Fruit fly (Drosophila melanogaster) whole organism, embryonic: ENCODE data around the gene CG10317.
A peak's percentile ranks its signal among the peaks of the same experiment; 100 is the strongest.

Experiments used
- CG12391 ChIP-seq: fragments of 200-800 bp; sonication (Bioruptor generic); optimal IDR thresholded peaks from 3 replicates; lab custom pipeline; 2018; ENCODE audit warnings: missing biosample characterization, mild to moderate bottlenecking, missing genetic modification characterization, moderate library complexity
- CG12659 ChIP-seq: fragments of 200-800 bp; sonication (Bioruptor generic); optimal IDR thresholded peaks from 3 replicates; lab custom pipeline; 2017; ENCODE audit warnings: mild to moderate bottlenecking, missing biosample characterization, missing genetic modification reagents, missing genetic modification characterization
- CG13287 ChIP-seq: fragments of 200-800 bp; sonication (Bioruptor generic); IDR thresholded peaks from 2 replicates; pipeline ENCODE4 v1.3.6; 2022; ENCODE audit warnings: missing biosample characterization, missing genetic modification characterization; ENCODE audit not compliant: partially characterized antibody
- CG14860 ChIP-seq: fragments of 200-800 bp; sonication (Bioruptor generic); IDR thresholded peaks from 3 replicates; pipeline ENCODE4 v1.3.6; 2022; ENCODE audit warnings: missing biosample characterization, missing genetic modification characterization; ENCODE audit not compliant: partially characterized antibody
- CG1529 ChIP-seq: fragments of 200-800 bp; sonication (Bioruptor generic); optimal IDR thresholded peaks from 3 replicates; lab custom pipeline; 2018; ENCODE audit warnings: missing biosample characterization, missing genetic modification characterization
- CG15601 ChIP-seq: fragments of 200-800 bp; sonication (Bioruptor generic); optimal IDR thresholded peaks from 3 replicates; lab custom pipeline; 2019; ENCODE audit warnings: missing biosample characterization, mild to moderate bottlenecking, missing genetic modification characterization, moderate library complexity
- CG17361 ChIP-seq: fragments of 200-800 bp; sonication (Bioruptor generic); IDR thresholded peaks from 3 replicates; pipeline ENCODE4 v1.3.6; 2022; ENCODE audit warnings: missing biosample characterization, missing genetic modification characterization
- CG17829 ChIP-seq: fragments of 200-800 bp; optimal IDR thresholded peaks from 2 replicates; lab custom pipeline; 2019; ENCODE audit warnings: missing biosample characterization, mild to moderate bottlenecking, missing genetic modification characterization, moderate library complexity
- CG18764 ChIP-seq: fragments of 200-800 bp; sonication (Bioruptor generic); optimal IDR thresholded peaks from 3 replicates; lab custom pipeline; 2016; ENCODE audit warnings: missing biosample characterization, missing genetic modification characterization
- CG2116 ChIP-seq: fragments of 200-800 bp; sonication (Bioruptor generic); optimal IDR thresholded peaks from 3 replicates; lab custom pipeline; 2018; ENCODE audit warnings: missing biosample characterization, mild to moderate bottlenecking, missing genetic modification characterization
- CG2199 ChIP-seq: fragments of 200-800 bp; sonication (Bioruptor generic); IDR thresholded peaks from 3 replicates; pipeline ENCODE4 v1.3.6; 2022; ENCODE audit warnings: missing biosample characterization, missing genetic modification characterization
- CG2889 ChIP-seq: fragments of 200-800 bp; sonication (Bioruptor generic); IDR thresholded peaks from 3 replicates; pipeline ENCODE4 v1.3.6; 2022; ENCODE audit warnings: missing biosample characterization, missing genetic modification characterization
- CG34224 ChIP-seq: fragments of 200-800 bp; sonication (Bioruptor generic); IDR thresholded peaks from 3 replicates; pipeline ENCODE4 v1.3.6; 2022; ENCODE audit warnings: missing biosample characterization, missing genetic modification characterization; ENCODE audit not compliant: partially characterized antibody
- CG34376 ChIP-seq: fragments of 200-800 bp; sonication (Bioruptor generic); optimal IDR thresholded peaks from 2 replicates; lab custom pipeline; 2018; ENCODE audit warnings: missing biosample characterization, mild to moderate bottlenecking, missing genetic modification characterization
- CG3726 ChIP-seq: fragments of 200-800 bp; sonication (Bioruptor generic); IDR thresholded peaks from 3 replicates; pipeline ENCODE4, ENCODE4 v1.3.6; 2022; ENCODE audit warnings: missing biosample characterization, missing genetic modification characterization
- CG3847 ChIP-seq: fragments of 200-800 bp; sonication (Bioruptor generic); IDR thresholded peaks from 2 replicates; pipeline ENCODE4 v1.3.6; 2022; ENCODE audit warnings: missing biosample characterization, missing genetic modification characterization
- CG4707 ChIP-seq: fragments of 200-800 bp; sonication (Bioruptor generic); optimal IDR thresholded peaks from 2 replicates; lab custom pipeline; 2018; ENCODE audit warnings: missing biosample characterization, mild to moderate bottlenecking, missing genetic modification characterization, moderate library complexity
- CG4854 ChIP-seq: fragments of 200-800 bp; sonication (Bioruptor generic); optimal IDR thresholded peaks from 2 replicates; lab custom pipeline; 2016; ENCODE audit warnings: missing biosample characterization, missing genetic modification characterization, inconsistent platforms
- CG7745 ChIP-seq: fragments of 200-800 bp; sonication (Bioruptor generic); optimal IDR thresholded peaks from 2 replicates; lab custom pipeline; 2018; ENCODE audit warnings: missing biosample characterization, mild to moderate bottlenecking, missing genetic modification characterization, moderate library complexity
- CG8924 ChIP-seq: fragments of 200-800 bp; optimal IDR thresholded peaks from 3 replicates; lab custom pipeline; 2019; ENCODE audit warnings: missing biosample characterization, mild to moderate bottlenecking, missing genetic modification characterization, moderate library complexity
- CTCF ChIP-seq: fragments of 200-800 bp; sonication (Bioruptor generic); optimal IDR thresholded peaks from 2 replicates; lab custom pipeline; 2017; ENCODE audit warnings: missing biosample characterization, mild to moderate bottlenecking, missing genetic modification characterization, moderate library complexity
- E2f2 ChIP-seq: fragments of 200-800 bp; sonication (Bioruptor generic); IDR thresholded peaks from 2 replicates; pipeline ENCODE4 v1.3.6; 2022; ENCODE audit warnings: missing biosample characterization, missing genetic modification characterization
- HLHmδ ChIP-seq: fragments of 200-800 bp; sonication (Bioruptor generic); optimal IDR thresholded peaks from 2 replicates; lab custom pipeline; 2018; ENCODE audit warnings: missing biosample characterization, mild to moderate bottlenecking, missing genetic modification characterization, moderate library complexity
- Hmr ChIP-seq: fragments of 200-800 bp; sonication (Bioruptor generic); optimal IDR thresholded peaks from 3 replicates; lab custom pipeline; 2017; ENCODE audit warnings: mild to moderate bottlenecking, missing biosample characterization, missing genetic modification reagents, missing genetic modification characterization
- Mad ChIP-seq: fragments of 200-800 bp; sonication (Bioruptor generic); optimal IDR thresholded peaks from 2 replicates; lab custom pipeline; 2016; ENCODE audit warnings: missing biosample characterization, missing genetic modification characterization
- Med ChIP-seq: fragments of 200-800 bp; sonication (Bioruptor generic); peaks from one replicate; lab custom pipeline; 2016; ENCODE audit warnings: missing biosample characterization, missing genetic modification characterization, mild to moderate bottlenecking, inconsistent platforms, moderate library complexity
- Myb ChIP-seq: fragments of 200-800 bp; sonication (Bioruptor generic); optimal IDR thresholded peaks from 2 replicates; lab custom pipeline; 2016; ENCODE audit warnings: missing biosample characterization, missing genetic modification characterization
- NC2α ChIP-seq: fragments of 200-800 bp; sonication (Bioruptor generic); optimal IDR thresholded peaks from 2 replicates; lab custom pipeline; 2016; ENCODE audit warnings: missing biosample characterization, missing genetic modification characterization
- Nf-YA ChIP-seq: fragments of 200-800 bp; sonication (Bioruptor generic); IDR thresholded peaks from 2 replicates; pipeline ENCODE4 v1.3.6; 2022; ENCODE audit warnings: missing biosample characterization, missing genetic modification characterization
- Nf-YC ChIP-seq: fragments of 200-800 bp; optimal IDR thresholded peaks from 3 replicates; lab custom pipeline; 2019; ENCODE audit warnings: missing biosample characterization, mild to moderate bottlenecking, missing genetic modification characterization, moderate library complexity
- Pdp1 ChIP-seq, 2 experiments: fragments of 200-800 bp; sonication (Bioruptor generic); optimal IDR thresholded peaks; 3 replicates each; lab custom pipeline; 2016; ENCODE audit warnings: missing biosample characterization in 2 of 2, missing genetic modification characterization in 2 of 2, mild to moderate bottlenecking in 1 of 2, moderate library complexity in 1 of 2
- Scr ChIP-seq: fragments of 200-800 bp; sonication (Bioruptor generic); IDR thresholded peaks from 2 replicates; pipeline ENCODE4 v1.3.6; 2022; ENCODE audit warnings: missing biosample characterization, missing genetic modification characterization; ENCODE audit not compliant: partially characterized antibody
- Stat92E ChIP-seq, 3 experiments: fragments of >200 bp in 2 of 3; fragments of 200-800 bp in 1 of 3; sonication (Bioruptor generic) in 1 of 3; optimal IDR thresholded peaks; 2 replicates each; lab custom pipeline; 2017 to 2019; ENCODE audit warnings: missing biosample characterization in 3 of 3, missing genetic modification characterization in 3 of 3, mild to moderate bottlenecking in 1 of 3, moderate library complexity in 1 of 3
- Tbp ChIP-seq: fragments of >200 bp; optimal IDR thresholded peaks from 2 replicates; lab custom pipeline; 2018; ENCODE audit warnings: missing biosample characterization, missing genetic modification characterization
- Vsx1 ChIP-seq: fragments of 200-800 bp; sonication (Bioruptor generic); optimal IDR thresholded peaks from 2 replicates; lab custom pipeline; 2017; ENCODE audit warnings: missing biosample characterization, mild to moderate bottlenecking, missing genetic modification characterization, missing genetic modification reagents
- aop ChIP-seq: fragments of 200-800 bp; sonication (Bioruptor generic); IDR thresholded peaks from 2 replicates; pipeline ENCODE4 v1.3.6; 2022; ENCODE audit warnings: missing biosample characterization, missing genetic modification characterization
- ap ChIP-seq: fragments of 200-800 bp; sonication (Bioruptor generic); IDR thresholded peaks from 2 replicates; pipeline ENCODE4 v1.3.6; 2022; ENCODE audit warnings: missing biosample characterization, missing genetic modification characterization
- ara ChIP-seq: fragments of 200-800 bp; sonication (Bioruptor generic); IDR thresholded peaks from 2 replicates; pipeline ENCODE4 v1.3.6; 2022; ENCODE audit warnings: missing biosample characterization, missing genetic modification characterization
- bbx ChIP-seq: fragments of 200-800 bp; sonication (Bioruptor generic); IDR thresholded peaks from 2 replicates; pipeline ENCODE4 v1.3.6; 2022; ENCODE audit warnings: missing biosample characterization, missing genetic modification characterization; ENCODE audit not compliant: partially characterized antibody
- chm ChIP-seq: fragments of 200-800 bp; sonication (Bioruptor generic); IDR thresholded peaks from 2 replicates; pipeline ENCODE4 v1.3.6; 2022; ENCODE audit warnings: missing biosample characterization, missing genetic modification characterization
- crp ChIP-seq, 2 experiments: fragments of 200-800 bp; sonication (Bioruptor generic); optimal IDR thresholded peaks; 2 replicates in 1 of 2; 3 replicates in 1 of 2; lab custom pipeline; 2017; ENCODE audit warnings: missing biosample characterization in 2 of 2, missing genetic modification characterization in 2 of 2, mild to moderate bottlenecking in 1 of 2, moderate library complexity in 1 of 2
- fd102C ChIP-seq: fragments of 200-800 bp; sonication (Bioruptor generic); optimal IDR thresholded peaks from 2 replicates; lab custom pipeline; 2018; ENCODE audit warnings: missing biosample characterization, mild to moderate bottlenecking, missing genetic modification characterization, moderate library complexity
- gfzf ChIP-seq: fragments of 200-800 bp; sonication (Bioruptor generic); optimal IDR thresholded peaks from 2 replicates; lab custom pipeline; 2016; ENCODE audit warnings: missing biosample characterization, mild to moderate bottlenecking, missing genetic modification characterization, moderate library complexity
- p53 ChIP-seq: fragments of 200-800 bp; sonication (Bioruptor generic); optimal IDR thresholded peaks from 2 replicates; lab custom pipeline; 2016; ENCODE audit warnings: missing biosample characterization, missing genetic modification characterization
- pb ChIP-seq: fragments of 200-800 bp; sonication (Bioruptor generic); optimal IDR thresholded peaks from 3 replicates; lab custom pipeline; 2016; ENCODE audit warnings: missing biosample characterization, missing genetic modification characterization
- phol ChIP-seq: fragments of 200-800 bp; sonication (Bioruptor generic); optimal IDR thresholded peaks from 3 replicates; lab custom pipeline; 2018; ENCODE audit warnings: missing biosample characterization, mild to moderate bottlenecking, missing genetic modification characterization, moderate library complexity
- ro ChIP-seq: fragments of 200-800 bp; sonication (Bioruptor generic); IDR thresholded peaks from 2 replicates; pipeline ENCODE4 v1.3.6; 2022; ENCODE audit warnings: missing biosample characterization, missing genetic modification characterization
- row ChIP-seq: fragments of 200-800 bp; sonication (Bioruptor generic); IDR thresholded peaks from 3 replicates; pipeline ENCODE4 v1.3.6; 2022; ENCODE audit warnings: missing biosample characterization, missing genetic modification characterization
- sens ChIP-seq: fragments of 200-800 bp; sonication (Bioruptor generic); peaks from one replicate; lab custom pipeline; 2016; ENCODE audit warnings: missing biosample characterization, missing genetic modification characterization
- so ChIP-seq: fragments of 200-800 bp; sonication (Bioruptor generic); IDR thresholded peaks from 3 replicates; pipeline ENCODE4 v1.3.6; 2022; ENCODE audit warnings: missing biosample characterization, missing genetic modification characterization
- wor ChIP-seq: fragments of 200-800 bp; sonication (Bioruptor generic); IDR thresholded peaks from 2 replicates; pipeline ENCODE4 v1.3.6; 2022; ENCODE audit warnings: missing biosample characterization, missing genetic modification characterization

Gene CG10317

DNA sequence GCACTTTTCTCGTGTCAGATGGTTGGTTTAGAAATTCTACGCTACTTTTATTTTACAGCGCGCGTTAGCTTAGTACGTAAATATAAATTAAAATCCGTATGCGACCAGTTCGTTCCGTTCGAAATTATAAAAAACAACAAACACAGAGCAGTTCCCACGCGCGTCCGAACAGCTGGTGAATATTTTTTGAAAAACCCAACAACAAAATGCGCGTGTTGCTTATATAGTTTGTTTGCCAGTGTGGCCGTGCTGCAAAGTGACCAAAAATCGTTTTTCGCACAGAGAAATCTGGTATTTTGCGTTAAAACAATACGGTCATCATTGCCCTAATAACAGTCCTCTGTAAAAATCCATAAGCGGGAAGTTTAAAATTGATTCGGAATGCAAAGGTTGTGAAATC, 32.0 kb downstream of the CG10317 start (continued):
- peak; percentile 38 for TF ChIP-seq CG14860
- TF ChIP-seq CG12659 (GFP tag; lab: Kevin White, UChicago) = peak; percentile 47
- peak; percentile 73 for TF ChIP-seq CG13287 (GFP tag; lab: Robert Waterston, UW)
- no peak for TF ChIP-seq wor (GFP tag; lab: Robert Waterston, UW)
- TF ChIP-seq CG2116 (GFP tag; lab: Kevin White, UChicago) = peak; percentile 44
- TF ChIP-seq ara (GFP tag; lab: Robert Waterston, UW) = no peak
- TF ChIP-seq CG1529 (GFP tag; lab: Kevin White, UChicago) = no peak
- peak; percentile 52; the same call in 1 of the 2 replicates for TF ChIP-seq bbx (GFP tag; lab: Robert Waterston, UW)
- no peak for TF ChIP-seq CG3726
- TF ChIP-seq Myb (GFP tag; lab: Kevin White, UChicago) = peak; percentile 54
- TF ChIP-seq fd102C (GFP tag; lab: Kevin White, UChicago) = no peak
- peak; percentile 43 for TF ChIP-seq CG8924
- TF ChIP-seq NC2α (GFP tag; lab: Kevin White, UChicago) = peak; percentile 97
- TF ChIP-seq ap (GFP tag; lab: Robert Waterston, UW) = no peak
- no peak for TF ChIP-seq HLHmδ (GFP tag; lab: Kevin White, UChicago)
- TF ChIP-seq row (GFP tag; lab: Robert Waterston, UW) = peak; percentile 30; the same call in 1 of the 3 replicates
- peak; percentile 35 for TF ChIP-seq Nf-YC (tag; lab: Kevin White, UChicago)
- TF ChIP-seq CG17829 (tag; lab: Kevin White, UChicago) = peak; percentile 58
- no peak for TF ChIP-seq Vsx1 (GFP tag; lab: Kevin White, UChicago)
- no peak for TF ChIP-seq CG4707
- TF ChIP-seq Nf-YA (GFP tag; lab: Robert Waterston, UW) = peak; percentile 38; the same call in 1 of the 2 replicates
- TF ChIP-seq crp (GFP tag; optimal IDR thresholded peaks at IDR 0.05; lab: Kevin White, UChicago) = peak in 1 of 2 experiments; percentile 81
- no peak for TF ChIP-seq CG18764 (GFP tag; lab: Kevin White, UChicago)
- TF ChIP-seq Med (GFP tag; lab: Kevin White, UChicago) = peak; percentile 81
- peak; percentile 16 for TF ChIP-seq phol
- TF ChIP-seq CG3847 = no peak
- TF ChIP-seq Stat92E (GFP tag; optimal IDR thresholded peaks at IDR 0.05; lab: Kevin White, UChicago) = peak in 1 of 3 experiments; percentile 89
- peak; percentile 28 for TF ChIP-seq CG7745 (tag; lab: Kevin White, UChicago)
- no peak for TF ChIP-seq CG4854
- TF ChIP-seq CG34224 = no peak
- peak; percentile 23 for TF ChIP-seq CTCF (GFP tag; lab: Kevin White, UChicago)
- TF ChIP-seq Tbp (GFP tag; lab: Kevin White, UChicago) = peak; percentile 92
- TF ChIP-seq CG12391 = peak; percentile 32
- TF ChIP-seq ro = no peak
- peak; percentile 18; the same call in 1 of the 3 replicates for TF ChIP-seq CG17361 (GFP tag; lab: Robert Waterston, UW)
- TF ChIP-seq pb (GFP tag; lab: Kevin White, UChicago) = no peak
- peak; percentile 98 for TF ChIP-seq E2f2 (GFP tag; lab: Robert Waterston, UW)
- peak in 1 of 2 experiments; percentile 61 for TF ChIP-seq Pdp1 (GFP tag; optimal IDR thresholded peaks at IDR 0.05; lab: Kevin White, UChicago)
- peak; percentile 47; the same call in 2 of the 3 replicates for TF ChIP-seq CG2199 (GFP tag; lab: Robert Waterston, UW)
- no peak for TF ChIP-seq aop (GFP tag; lab: Robert Waterston, UW)
- TF ChIP-seq so = no peak
- 0 out of 2 replicates have a peak, but pooled peaks have one; percentile 34 for TF ChIP-seq chm
- TF ChIP-seq gfzf = peak; percentile 99
- TF ChIP-seq sens = peak; percentile 63
- TF ChIP-seq Scr = 0 out of 2 replicates have a peak, but pooled peaks have one; percentile 35
- TF ChIP-seq p53 (GFP tag; lab: Kevin White, UChicago) = peak; percentile 12
- no peak for TF ChIP-seq Mad
- TF ChIP-seq Hmr (GFP tag; lab: Kevin White, UChicago) = peak; percentile 16
- TF ChIP-seq CG34376 (GFP tag; lab: Kevin White, UChicago) = peak; percentile 45
- TF ChIP-seq CG2889 = no peak
- peak; percentile 26 for TF ChIP-seq CG15601
